Worm (Caenorhabditis elegans) whole organism, early embryonic: Measurements from ENCODE around the gene C44H9.6.
"Not testable (repeated sequence)": the region's sequence is repeated elsewhere in the genome, so short reads cannot be mapped to it uniquely, and the experiment has no call there.

Experiments used
- B0310.2 ChIP-seq: sonication (generic microtip); optimal IDR thresholded peaks from 2 replicates; lab custom pipeline; 2016; ENCODE audit warnings: mild to moderate bottlenecking, missing genetic modification characterization, missing compliant biosample characterization
- F13C5.2 ChIP-seq: sonication (generic microtip); optimal IDR thresholded peaks from 2 replicates; lab custom pipeline; 2017; ENCODE audit warnings: mild to moderate bottlenecking, missing genetic modification characterization, inconsistent platforms, missing compliant biosample characterization
- aly-1 ChIP-seq: sonication (generic microtip); optimal IDR thresholded peaks from 2 replicates; lab custom pipeline; 2016; ENCODE audit warnings: missing genetic modification characterization, missing compliant biosample characterization
- ama-1 ChIP-seq: fragments of 150-350 bp; optimal IDR thresholded peaks from 2 replicates; lab custom pipeline; 2014
- ceh-13 ChIP-seq: fragments of 200-800 bp; sonication (Bioruptor generic); optimal IDR thresholded peaks from 2 replicates; lab custom pipeline; 2018; ENCODE audit warnings: mild to moderate bottlenecking, missing genetic modification characterization, missing compliant biosample characterization
- ceh-36 ChIP-seq: sonication (generic microtip); optimal IDR thresholded peaks from 2 replicates; lab custom pipeline; 2016; ENCODE audit warnings: missing genetic modification characterization, inconsistent platforms, missing compliant biosample characterization
- ets-7 ChIP-seq: sonication (generic microtip); optimal IDR thresholded peaks from 2 replicates; lab custom pipeline; 2016; ENCODE audit warnings: missing genotype, missing genetic modification characterization, missing compliant biosample characterization
- flt-1 ChIP-seq: fragments of 200-800 bp; sonication (Bioruptor generic); IDR thresholded peaks from 2 replicates; pipeline ENCODE4 v1.3.6; 2022; ENCODE audit warnings: missing genetic modification characterization, missing compliant biosample characterization
- hmbx-1 ChIP-seq: sonication (generic microtip); optimal IDR thresholded peaks from 2 replicates; lab custom pipeline; 2016; ENCODE audit warnings: mild to moderate bottlenecking, missing genetic modification characterization, missing compliant biosample characterization
- hmg-4 ChIP-seq: fragments of 200-800 bp; sonication (Bioruptor generic); optimal IDR thresholded peaks from 2 replicates; lab custom pipeline; 2018; ENCODE audit warnings: mild to moderate bottlenecking, missing genetic modification characterization, missing compliant biosample characterization
- hnd-1 ChIP-seq: sonication (generic microtip); optimal IDR thresholded peaks from 2 replicates; lab custom pipeline; 2016; ENCODE audit warnings: missing genetic modification characterization, missing compliant biosample characterization
- pes-1 ChIP-seq: fragments of 200-800 bp; sonication (Bioruptor generic); IDR thresholded peaks from 2 replicates; pipeline ENCODE4 v1.3.6; 2022; ENCODE audit warnings: missing genetic modification reagents, missing genetic modification characterization, missing compliant biosample characterization
- scrt-1 ChIP-seq: fragments of 200-800 bp; sonication (Bioruptor generic); IDR thresholded peaks from 2 replicates; pipeline ENCODE4 v1.3.6; 2022; ENCODE audit warnings: missing genetic modification characterization, missing compliant biosample characterization
- sea-1 ChIP-seq: fragments of 200-800 bp; sonication (Bioruptor generic); conservative IDR thresholded peaks from 2 replicates; pipeline ENCODE4 v1.3.6; 2022; ENCODE audit warnings: missing genetic modification characterization, missing compliant biosample characterization
- tbx-11 ChIP-seq: fragments of 200-800 bp; sonication (Bioruptor generic); IDR thresholded peaks from 2 replicates; pipeline ENCODE4 v1.3.6; 2022; ENCODE audit warnings: missing genetic modification characterization, missing compliant biosample characterization
- tbx-37 ChIP-seq: fragments of 200-800 bp; sonication (Bioruptor generic); conservative IDR thresholded peaks from 2 replicates; pipeline ENCODE4 v1.3.6; 2022; ENCODE audit warnings: missing genetic modification reagents, missing genetic modification characterization, missing compliant biosample characterization
- tra-4 ChIP-seq: sonication (generic microtip); optimal IDR thresholded peaks from 2 replicates; lab custom pipeline; 2017; ENCODE audit warnings: missing genetic modification characterization, missing compliant biosample characterization

The C44H9.6 gene

DNA sequence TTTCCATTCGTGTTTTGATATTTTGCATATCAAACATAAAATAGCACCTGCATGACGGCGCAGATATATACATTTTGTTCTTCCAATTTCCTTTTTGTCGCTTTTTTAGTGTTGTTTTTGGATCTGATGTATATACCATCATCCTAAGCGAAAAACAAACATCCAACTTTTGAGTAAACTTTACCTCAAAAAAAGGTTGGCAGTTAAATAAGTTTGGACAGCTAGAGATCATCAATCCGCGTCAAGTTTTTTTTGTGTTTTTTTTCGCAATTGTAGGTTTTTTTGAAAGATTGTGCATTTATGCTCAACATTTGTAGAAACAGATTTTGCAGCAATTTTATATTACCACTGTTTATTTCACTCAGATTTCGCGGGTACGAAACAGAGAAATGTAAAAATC, 26.6 kb upstream of the C44H9.6 start, which contains the start of gene bus-19:
bus-19 (plus strand) TSS at position 301 of the 400 bp plus-strand sequence.
- no peak for TF ChIP-seq tra-4
- TF ChIP-seq hmbx-1 (tag; lab: Kevin White, UChicago), result no peak
- no peak for TF ChIP-seq scrt-1 (GFP tag; lab: Robert Waterston, UW)
- no peak for TF ChIP-seq sea-1 (GFP tag; lab: Robert Waterston, UW)
- no peak for TF ChIP-seq ceh-36 (tag; lab: Kevin White, UChicago)
- TF ChIP-seq flt-1 (GFP tag; lab: Robert Waterston, UW), result no peak
- no peak for TF ChIP-seq tbx-11 (GFP tag; lab: Robert Waterston, UW)

- TF ChIP-seq aly-1 (tag; lab: Kevin White, UChicago), result no peak
- TF ChIP-seq hnd-1 (tag; lab: Kevin White, UChicago), result no peak
- TF ChIP-seq flt-1 (GFP tag; lab: Robert Waterston, UW), result no peak
- TF ChIP-seq ceh-13, result no peak
- TF ChIP-seq hmbx-1 (tag; lab: Kevin White, UChicago), result no peak
- TF ChIP-seq sea-1 (GFP tag; lab: Robert Waterston, UW), result no peak
- no peak for TF ChIP-seq tbx-37
- TF ChIP-seq pes-1 (GFP tag; lab: Robert Waterston, UW), result no peak
- no peak for TF ChIP-seq F13C5.2 (tag; lab: Kevin White, UChicago)
- no peak for TF ChIP-seq tra-4
- no peak for TF ChIP-seq B0310.2 (tag; lab: Kevin White, UChicago)
- no peak for TF ChIP-seq ama-1 (lab: Kevin White, UChicago)
- no peak for TF ChIP-seq hmg-4
- TF ChIP-seq ceh-36 (tag; lab: Kevin White, UChicago), result no peak
- no peak for TF ChIP-seq ets-7
- no peak for TF ChIP-seq tbx-11 (GFP tag; lab: Robert Waterston, UW)
- no peak for TF ChIP-seq scrt-1 (GFP tag; lab: Robert Waterston, UW)
Measured at ce11 chrV:12870740-12871139, 25.6 kb upstream of the C44H9.6 start.

ce11 chrV:12869948-12870347, 24.8 kb upstream of the C44H9.6 start, which contains the start of gene T07F10.3:
T07F10.3 (minus strand) TSS chrV:12870045.
- TF ChIP-seq F13C5.2 (tag; lab: Kevin White, UChicago), result peak; percentile 26
- TF ChIP-seq ama-1 (lab: Kevin White, UChicago), result no peak
- no peak for TF ChIP-seq tra-4
- TF ChIP-seq tbx-37, result peak; percentile 96
- TF ChIP-seq hnd-1 (tag; lab: Kevin White, UChicago), result peak; percentile 53
- TF ChIP-seq flt-1 (GFP tag; lab: Robert Waterston, UW), result peak; percentile 57
- TF ChIP-seq hmg-4, result peak; percentile 57
- TF ChIP-seq sea-1 (GFP tag; lab: Robert Waterston, UW), result peak; percentile 74; the same call in 1 of the 2 replicates
- TF ChIP-seq hmbx-1 (tag; lab: Kevin White, UChicago), result no peak

DNA sequence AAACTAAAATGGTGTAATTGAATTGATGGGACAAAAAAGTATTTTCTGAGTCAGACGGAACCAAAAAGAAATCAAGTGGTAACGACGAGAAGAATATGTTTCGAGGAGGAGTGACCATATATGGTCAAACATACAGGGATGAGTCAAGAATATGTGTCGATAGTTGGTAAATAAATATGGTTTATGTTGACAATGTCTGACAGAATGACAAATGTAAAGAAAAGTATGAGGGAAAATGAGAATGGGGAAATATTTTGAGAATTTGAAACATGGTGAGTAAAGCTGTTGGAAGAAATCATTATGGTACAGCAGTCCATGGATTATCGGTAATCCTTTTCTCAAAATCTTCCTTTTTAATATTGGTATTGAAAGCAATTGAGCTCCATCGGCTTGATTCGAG, 22.9 kb upstream of the C44H9.6 start, which contains the start of gene nspg-1:
nspg-1 (minus strand) TSS at position 101 of the 400 bp plus-strand sequence.
- TF ChIP-seq pes-1 (GFP tag; lab: Robert Waterston, UW) (no peak), flt-1 (GFP tag; lab: Robert Waterston, UW) (no peak)

ce11 chrV:12865615-12866014, 20.5 kb upstream of the C44H9.6 start, which contains the start of gene T07F10.5:
T07F10.5 (plus strand) TSS chrV:12865915.
- TF ChIP-seq tbx-11 (GFP tag; lab: Robert Waterston, UW); hnd-1 (tag; lab: Kevin White, UChicago); B0310.2 (tag; lab: Kevin White, UChicago): not testable (repeated sequence)

DNA sequence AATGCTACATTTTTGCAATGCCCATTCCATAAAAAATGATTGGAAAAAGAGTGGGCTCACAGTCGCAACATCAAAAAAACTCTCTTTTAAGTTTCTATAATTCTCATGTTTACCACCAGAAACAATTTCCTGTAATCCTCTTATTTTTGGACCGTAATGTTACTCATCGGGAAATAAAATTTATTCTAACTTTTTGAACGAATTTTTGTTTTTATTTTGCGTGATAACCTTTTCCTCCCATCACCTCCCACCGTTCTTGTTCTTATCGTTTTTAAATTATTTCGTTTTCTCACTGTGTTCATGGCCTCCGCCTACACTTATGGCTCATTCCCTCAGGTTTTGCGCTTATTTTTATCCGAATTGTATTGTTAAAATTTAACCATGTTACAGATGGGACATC, 14.0 kb upstream of the C44H9.6 start, which contains the start of gene anp-1:
anp-1 (plus strand) TSS at position 301 of the 400 bp plus-strand sequence.
- TF ChIP-seq sea-1 (GFP tag; lab: Robert Waterston, UW) (no peak), ama-1 (lab: Kevin White, UChicago) (no peak), ets-7 (no peak), tbx-37 (no peak), pes-1 (GFP tag; lab: Robert Waterston, UW) (no peak), hmbx-1 (tag; lab: Kevin White, UChicago) (no peak), aly-1 (tag; lab: Kevin White, UChicago) (no peak), tbx-11 (GFP tag; lab: Robert Waterston, UW) (no peak), hnd-1 (tag; lab: Kevin White, UChicago) (no peak), ceh-36 (tag; lab: Kevin White, UChicago) (no peak), ceh-13 (no peak), hmg-4 (no peak), B0310.2 (tag; lab: Kevin White, UChicago) (no peak), F13C5.2 (tag; lab: Kevin White, UChicago) (no peak), tra-4 (no peak)

DNA sequence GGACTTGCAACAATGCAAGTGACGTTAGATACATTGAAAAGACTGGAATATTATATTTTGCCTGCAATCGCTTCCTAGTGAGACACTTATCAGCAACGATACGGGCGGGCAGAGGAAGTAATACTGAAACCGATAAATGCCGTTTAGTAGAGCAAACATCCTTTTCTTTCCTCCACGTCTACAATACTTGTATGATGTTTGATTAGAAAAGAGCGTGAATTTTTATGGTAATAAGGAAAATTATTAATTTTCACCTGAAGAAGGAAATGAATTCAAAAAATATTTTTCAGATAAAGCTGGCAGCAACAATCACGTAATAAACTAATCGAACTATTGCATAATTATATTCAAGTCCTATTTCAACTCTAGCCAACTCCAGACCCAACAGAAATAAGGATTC, 9.6 kb upstream of the C44H9.6 start, which contains the start of gene C44H9.7:
C44H9.7 (minus strand) TSS at position 101 of the 400 bp plus-strand sequence.
- TF ChIP-seq B0310.2 (tag; lab: Kevin White, UChicago), result no peak
- no peak for TF ChIP-seq F13C5.2 (tag; lab: Kevin White, UChicago)
- TF ChIP-seq aly-1 (tag; lab: Kevin White, UChicago), result no peak
- TF ChIP-seq tbx-37, result no peak

DNA sequence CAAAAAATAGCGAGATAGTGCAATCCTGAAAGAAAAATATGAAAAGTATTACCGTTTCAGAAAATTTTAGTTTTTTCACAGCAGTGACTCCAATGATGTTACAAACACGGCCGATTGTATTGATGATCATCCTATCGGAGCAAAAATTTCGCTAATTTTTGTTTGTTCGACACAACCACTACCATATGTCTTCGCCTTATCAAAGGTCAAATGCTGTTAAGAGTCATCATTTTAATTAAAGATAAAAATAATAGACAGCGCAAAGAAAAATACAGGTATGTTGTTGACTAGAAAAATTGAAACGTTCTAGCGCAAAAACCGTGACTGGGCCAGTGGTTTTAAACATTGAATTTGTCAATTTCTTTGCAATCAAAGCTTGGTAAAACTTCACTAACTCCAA, 7.2 kb upstream of the C44H9.6 start:
- no peak for TF ChIP-seq F13C5.2 (tag; lab: Kevin White, UChicago)
- TF ChIP-seq sea-1 (GFP tag; lab: Robert Waterston, UW), result no peak
- no peak for TF ChIP-seq tbx-37
- no peak for TF ChIP-seq tbx-11 (GFP tag; lab: Robert Waterston, UW)
- TF ChIP-seq hnd-1 (tag; lab: Kevin White, UChicago), result no peak
- no peak for TF ChIP-seq ceh-36 (tag; lab: Kevin White, UChicago)
- no peak for TF ChIP-seq hmbx-1 (tag; lab: Kevin White, UChicago)
- TF ChIP-seq ceh-13, result no peak
